Fruit fly (Drosophila melanogaster): Measurements from ENCODE around the gene CG9593.

Gene CG9593

DNA sequence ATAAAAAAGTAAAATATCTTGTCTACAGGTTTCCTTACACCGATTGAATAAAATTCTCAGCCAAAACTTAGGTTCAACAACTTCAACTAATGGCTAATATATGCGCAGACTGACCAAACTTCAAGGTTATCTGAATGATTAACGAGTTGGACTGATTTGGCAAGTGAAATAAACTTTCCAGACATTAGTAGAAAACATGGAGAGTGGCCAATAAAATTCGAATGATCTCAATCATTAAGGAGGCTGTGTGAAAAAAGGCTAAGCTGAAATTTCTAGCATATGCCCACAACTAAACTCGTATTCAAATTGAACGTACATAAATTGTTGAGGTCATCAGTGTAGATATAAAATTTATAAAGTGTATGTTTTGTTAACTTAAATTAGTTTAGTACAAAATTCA lies 22.6 kb upstream of the CG9593 start, which contains the start of gene CG5614:
CG5614 (plus strand) TSS at position 301 of the 400 bp plus-strand sequence.
- TF ChIP-seq tj (GFP tag; optimal IDR thresholded peaks at IDR 0.05): no peak
- no peak for TF ChIP-seq CG1620 (GFP tag; optimal IDR thresholded peaks at IDR 0.05)
- no peak for TF ChIP-seq CG7101 (tag; optimal IDR thresholded peaks at IDR 0.05)
- no peak for TF ChIP-seq CG7045 (GFP tag; optimal IDR thresholded peaks at IDR 0.05)
- TF ChIP-seq CG11617 (GFP tag; optimal IDR thresholded peaks at IDR 0.05): no peak
- no peak for TF ChIP-seq CG33017 (tag; optimal IDR thresholded peaks at IDR 0.05)
- no peak for TF ChIP-seq toe (GFP tag; optimal IDR thresholded peaks at IDR 0.05)
- no peak for TF ChIP-seq ovo (GFP tag; optimal IDR thresholded peaks at IDR 0.05)
- no peak for TF ChIP-seq CG14711 (tag; optimal IDR thresholded peaks at IDR 0.05)
- TF ChIP-seq Crg-1 (GFP tag; optimal IDR thresholded peaks at IDR 0.05): no peak
- TF ChIP-seq CG5204 (GFP tag; optimal IDR thresholded peaks at IDR 0.05): no peak
- TF ChIP-seq cic (GFP tag; optimal IDR thresholded peaks at IDR 0.05): no peak

DNA sequence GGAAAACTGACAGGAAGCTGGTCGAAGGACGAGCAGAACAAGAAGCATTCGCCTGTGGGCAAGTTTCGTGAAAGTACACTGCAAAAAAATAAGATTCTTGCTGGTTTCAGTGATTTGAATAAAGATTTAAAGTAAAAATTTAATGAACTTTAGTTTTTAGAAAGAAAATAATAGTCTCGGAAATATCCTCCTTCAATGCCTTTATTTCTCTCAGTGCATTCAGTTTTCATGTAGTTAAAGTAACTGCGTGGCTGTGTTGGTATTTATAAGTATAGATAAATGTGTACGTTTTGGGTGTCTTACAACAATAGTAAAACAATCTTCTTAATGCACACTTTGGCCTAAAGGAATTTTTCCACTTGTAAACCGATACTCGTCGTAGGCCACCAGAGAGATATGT lies 17.8 kb upstream of the CG9593 start:
- no peak for TF ChIP-seq Crg-1 (GFP tag; optimal IDR thresholded peaks at IDR 0.05)

DNA sequence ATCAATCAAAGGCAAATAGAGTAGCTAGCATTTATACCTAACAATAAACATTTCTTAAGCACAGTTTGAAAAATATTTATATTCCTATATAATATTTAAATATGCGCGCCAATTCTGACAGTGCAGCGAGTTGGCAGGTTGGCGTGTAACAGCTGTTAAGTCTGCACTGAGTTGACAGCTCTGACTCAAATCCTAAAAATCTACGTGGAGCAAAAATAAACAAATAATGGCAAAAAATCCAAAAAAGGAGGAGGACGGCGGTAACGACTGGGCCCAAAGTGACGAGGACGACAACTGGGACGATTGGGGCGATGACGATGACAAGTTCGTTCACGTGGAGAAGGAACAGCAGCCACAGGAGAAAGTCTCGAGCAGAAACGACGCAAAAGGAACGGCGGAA lies 15.5 kb upstream of the CG9593 start, which contains the start of gene CG9590:
CG9590 (plus strand) TSS at position 166 of the 400 bp plus-strand sequence.
- TF ChIP-seq Mnt (GFP tag; optimal IDR thresholded peaks at IDR 0.05): no peak
- TF ChIP-seq bab1 (GFP tag; optimal IDR thresholded peaks at IDR 0.05): peak; percentile 0

DNA sequence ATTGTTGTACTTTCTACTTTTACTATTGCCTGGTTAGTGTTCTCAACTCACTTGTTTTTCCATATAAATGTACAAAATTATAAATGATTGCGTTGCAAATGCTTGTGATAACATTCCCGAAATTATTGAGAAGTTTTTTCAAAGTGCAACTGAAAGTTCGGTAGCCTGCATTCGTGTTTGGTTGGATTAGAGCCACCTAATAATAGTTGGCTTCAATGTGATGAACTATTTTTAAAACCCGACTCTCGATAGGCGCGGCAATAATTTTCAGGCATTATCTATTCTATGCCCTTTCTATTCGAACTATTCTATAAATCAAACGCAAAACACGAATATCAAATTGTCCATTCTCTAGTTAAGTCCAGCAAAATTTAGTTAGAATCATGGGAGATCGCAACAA lies 13.9 kb upstream of the CG9593 start, which contains the start of gene Uros2:
Uros2 (plus strand) TSS at position 301 of the 400 bp plus-strand sequence.
- no peak for TF ChIP-seq Clk (GFP tag; optimal IDR thresholded peaks at IDR 0.05)
- no peak for TF ChIP-seq kay (GFP tag; ENCODE audit: borderline replicate concordance)
- no peak for TF ChIP-seq CG33017 (tag; optimal IDR thresholded peaks at IDR 0.05)
- no peak for TF ChIP-seq CG7045 (GFP tag; optimal IDR thresholded peaks at IDR 0.05)
- no peak for TF ChIP-seq CG11617 (GFP tag; optimal IDR thresholded peaks at IDR 0.05)
- TF ChIP-seq Hr96 (GFP tag; optimal IDR thresholded peaks at IDR 0.05): no peak
- TF ChIP-seq CG5204 (GFP tag; optimal IDR thresholded peaks at IDR 0.05): no peak
- TF ChIP-seq toe (GFP tag; optimal IDR thresholded peaks at IDR 0.05): no peak
- TF ChIP-seq pad (GFP tag; optimal IDR thresholded peaks at IDR 0.05): no peak
- no peak for TF ChIP-seq tj (GFP tag; optimal IDR thresholded peaks at IDR 0.05)
- no peak for TF ChIP-seq cic (GFP tag; optimal IDR thresholded peaks at IDR 0.05)
- no peak for TF ChIP-seq bab1 (GFP tag; optimal IDR thresholded peaks at IDR 0.05)
- no peak for TF ChIP-seq CG12768 (GFP tag; optimal IDR thresholded peaks at IDR 0.05)
- TF ChIP-seq Crg-1 (GFP tag; optimal IDR thresholded peaks at IDR 0.05): no peak
- no peak for TF ChIP-seq CG7101 (tag; optimal IDR thresholded peaks at IDR 0.05)
- no peak for TF ChIP-seq ovo (GFP tag; optimal IDR thresholded peaks at IDR 0.05)
- no peak for TF ChIP-seq Mnt (GFP tag; optimal IDR thresholded peaks at IDR 0.05)
- no peak for TF ChIP-seq cnc (optimal IDR thresholded peaks at IDR 0.05)

DNA sequence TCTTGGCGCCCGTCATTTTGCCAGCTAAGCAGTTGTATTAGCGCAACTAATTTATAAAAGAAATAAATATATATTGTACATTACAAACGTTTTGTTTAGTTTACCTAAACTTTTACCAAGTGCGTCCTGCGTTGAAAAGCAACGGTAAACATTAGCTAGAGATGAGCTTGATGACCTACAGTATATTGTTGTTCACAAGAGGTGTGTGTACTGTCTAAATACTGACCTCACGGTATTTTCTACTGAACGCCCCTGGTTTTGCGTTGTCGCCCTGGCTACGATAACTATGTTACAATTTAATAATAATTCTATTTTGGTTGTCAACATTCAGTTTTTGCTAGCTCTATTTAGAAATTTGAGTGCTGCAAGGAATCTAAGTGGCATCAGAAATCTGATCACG lies 9.6 kb upstream of the CG9593 start, which contains the start of gene Acyp2:
Acyp2 (plus strand) TSS at position 262 of the 400 bp plus-strand sequence.
- TF ChIP-seq CG12768 (GFP tag; optimal IDR thresholded peaks at IDR 0.05): no peak
- TF ChIP-seq bab1 (GFP tag; optimal IDR thresholded peaks at IDR 0.05): peak; percentile 17
- TF ChIP-seq CG14711 (tag; optimal IDR thresholded peaks at IDR 0.05): no peak
- TF ChIP-seq CG33017 (tag; optimal IDR thresholded peaks at IDR 0.05): no peak
- TF ChIP-seq cic (GFP tag; optimal IDR thresholded peaks at IDR 0.05): no peak
- TF ChIP-seq ovo (GFP tag; optimal IDR thresholded peaks at IDR 0.05): peak; percentile 60
- TF ChIP-seq kay (GFP tag; ENCODE audit: borderline replicate concordance): no peak
- TF ChIP-seq CG11617 (GFP tag; optimal IDR thresholded peaks at IDR 0.05): no peak
- peak; percentile 67 for TF ChIP-seq toe (GFP tag; optimal IDR thresholded peaks at IDR 0.05)
- TF ChIP-seq CG7101 (tag; optimal IDR thresholded peaks at IDR 0.05): no peak
- no peak for TF ChIP-seq tj (GFP tag; optimal IDR thresholded peaks at IDR 0.05)
- TF ChIP-seq Mnt (GFP tag; optimal IDR thresholded peaks at IDR 0.05): peak; percentile 37
- no peak for TF ChIP-seq Hr96 (GFP tag; optimal IDR thresholded peaks at IDR 0.05)
- peak; percentile 33 for TF ChIP-seq CG1620 (GFP tag; optimal IDR thresholded peaks at IDR 0.05)
- TF ChIP-seq Crg-1 (GFP tag; optimal IDR thresholded peaks at IDR 0.05): no peak
- peak; percentile 6 for TF ChIP-seq pad (GFP tag; optimal IDR thresholded peaks at IDR 0.05)

DNA sequence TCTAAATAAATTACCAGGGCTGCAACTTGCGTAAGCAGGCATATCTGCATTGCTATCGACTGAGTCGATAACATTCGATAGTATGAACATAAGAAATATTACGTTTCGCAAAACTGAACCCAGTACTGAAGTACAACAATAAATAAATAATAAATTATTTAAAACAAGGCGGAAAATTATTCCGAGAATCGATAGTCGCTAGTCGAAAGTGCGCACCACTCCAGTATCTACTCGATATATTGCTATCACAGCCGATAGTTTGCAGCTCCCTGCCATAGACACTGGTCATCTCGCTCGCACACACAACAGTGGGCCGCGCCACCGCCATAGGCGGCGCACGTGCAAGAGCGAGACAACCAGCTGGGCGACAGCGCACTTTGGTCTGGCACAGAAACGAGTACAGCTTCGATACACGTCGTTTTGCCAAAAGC lies 8.7 kb upstream of the CG9593 start, which contains the start of gene nsl1:
nsl1 (plus strand) TSS at position 411 of the 431 bp plus-strand sequence.
- peak; percentile 20 for TF ChIP-seq CG5204 (GFP tag; optimal IDR thresholded peaks at IDR 0.05)
- peak; percentile 52 for TF ChIP-seq CG1620 (GFP tag; optimal IDR thresholded peaks at IDR 0.05)
- TF ChIP-seq CG7045 (GFP tag; optimal IDR thresholded peaks at IDR 0.05): no peak
- peak; percentile 80 for TF ChIP-seq Mnt (GFP tag; optimal IDR thresholded peaks at IDR 0.05)
- TF ChIP-seq pad (GFP tag; optimal IDR thresholded peaks at IDR 0.05): peak; percentile 57
- TF ChIP-seq Clk (GFP tag; optimal IDR thresholded peaks at IDR 0.05): peak; percentile 45
- peak; percentile 40 for TF ChIP-seq CG7101 (tag; optimal IDR thresholded peaks at IDR 0.05)
- TF ChIP-seq tj (GFP tag; optimal IDR thresholded peaks at IDR 0.05): no peak
- TF ChIP-seq toe (GFP tag; optimal IDR thresholded peaks at IDR 0.05): peak; percentile 77
- peak; percentile 50 for TF ChIP-seq Crg-1 (GFP tag; optimal IDR thresholded peaks at IDR 0.05)
- no peak for TF ChIP-seq cnc (optimal IDR thresholded peaks at IDR 0.05)
- TF ChIP-seq Hr96 (GFP tag; optimal IDR thresholded peaks at IDR 0.05): peak; percentile 22
- TF ChIP-seq CG14711 (tag; optimal IDR thresholded peaks at IDR 0.05): no peak
- peak; percentile 13 for TF ChIP-seq CG33017 (tag; optimal IDR thresholded peaks at IDR 0.05)
- TF ChIP-seq bab1 (GFP tag; optimal IDR thresholded peaks at IDR 0.05): peak; percentile 30
- TF ChIP-seq kay (GFP tag; ENCODE audit: borderline replicate concordance): no peak
- peak; percentile 57 for TF ChIP-seq cic (GFP tag; optimal IDR thresholded peaks at IDR 0.05)
- TF ChIP-seq ovo (GFP tag; optimal IDR thresholded peaks at IDR 0.05): peak; percentile 22
- TF ChIP-seq CG11617 (GFP tag; optimal IDR thresholded peaks at IDR 0.05): peak; percentile 53
- TF ChIP-seq CG12768 (GFP tag; optimal IDR thresholded peaks at IDR 0.05): peak; percentile 81

Measured in whole organism, adult.